Worm (Caenorhabditis elegans) whole organism, young adult: ENCODE data around the gene aex-3.

Experiments used
- K11D2.4 ChIP-seq: fragments of 200-800 bp; sonication (Bioruptor generic); IDR thresholded peaks from 2 replicates; pipeline ENCODE4 v1.3.6; 2022; ENCODE audit warnings: missing genetic modification reagents, missing genetic modification characterization, missing compliant biosample characterization
- aptf-2 ChIP-seq: fragments of 200-800 bp; sonication (Bioruptor generic); conservative IDR thresholded peaks from 2 replicates; pipeline ENCODE4 v1.3.6; 2022; ENCODE audit warnings: missing genetic modification reagents, missing genetic modification characterization, missing compliant biosample characterization
- egl-18 ChIP-seq: fragments of 200-800 bp; sonication (Bioruptor generic); IDR thresholded peaks from 2 replicates; pipeline ENCODE4 v1.3.6; 2022; ENCODE audit warnings: missing genetic modification reagents, missing genetic modification characterization, missing compliant biosample characterization
- egl-44 ChIP-seq: fragments of 200-800 bp; sonication (Bioruptor generic); IDR thresholded peaks from 2 replicates; pipeline ENCODE4 v1.3.6; 2022; ENCODE audit warnings: missing genetic modification reagents, missing genetic modification characterization, missing compliant biosample characterization
- madf-8 ChIP-seq: fragments of 200-800 bp; sonication (Bioruptor generic); conservative IDR thresholded peaks from 2 replicates; pipeline ENCODE4 v1.3.6; 2022; ENCODE audit warnings: missing genetic modification reagents, missing genetic modification characterization, missing compliant biosample characterization
- unc-62 ChIP-seq: fragments of 150-350 bp; optimal IDR thresholded peaks from 2 replicates; lab custom pipeline; 2014; ENCODE audit warnings: missing biosample characterization, missing genetic modification reagents, missing genetic modification characterization

- TF ChIP-seq egl-44 (GFP tag; lab: Robert Waterston, UW) (no peak), egl-18 (no peak), unc-62 (GFP tag; lab: Kevin White, UChicago) (no peak), aptf-2 (no peak), madf-8 (no peak), K11D2.4 (GFP tag; lab: Robert Waterston, UW) (no peak)
Observed at ce11 chrX:736989-737388, 22.5 kb downstream of the aex-3 start.
